Worm (Caenorhabditis elegans) whole organism, L2 larva: ENCODE results near the gene Y71H2AR.2.

ENCODE experiments used
- ama-1 ChIP-seq: fragments of 150-350 bp; optimal IDR thresholded peaks from 2 replicates; lab custom pipeline; 2018; ENCODE audit warnings: inconsistent platforms
- blmp-1 ChIP-seq: sonication (generic microtip); optimal IDR thresholded peaks from 2 replicates; lab custom pipeline; 2017; ENCODE audit warnings: missing genetic modification characterization, mild to moderate bottlenecking, missing compliant biosample characterization, antibody characterized with exemption, moderate library complexity; ENCODE audit not compliant: insufficient read depth
- ceh-82 ChIP-seq: fragments of 150-350 bp; optimal IDR thresholded peaks from 2 replicates; lab custom pipeline; 2014; ENCODE audit warnings: missing biosample characterization, missing genetic modification characterization
- crh-2 ChIP-seq: sonication (generic microtip); optimal IDR thresholded peaks from 2 replicates; lab custom pipeline; 2017; ENCODE audit warnings: missing biosample characterization, missing genetic modification characterization
- lin-39 ChIP-seq: fragments of 150-350 bp; optimal IDR thresholded peaks from 2 replicates; lab custom pipeline; 2014; ENCODE audit warnings: missing biosample characterization, missing genetic modification reagents, missing genetic modification characterization
- nhr-11 ChIP-seq: fragments of 150-350 bp; optimal IDR thresholded peaks from 2 replicates; lab custom pipeline; 2014; ENCODE audit warnings: missing biosample characterization, missing genetic modification characterization
- nhr-23 ChIP-seq: fragments of 150-350 bp; optimal IDR thresholded peaks from 2 replicates; lab custom pipeline; 2014; ENCODE audit warnings: missing biosample characterization, missing genetic modification reagents, missing genetic modification characterization
- nhr-25 ChIP-seq: fragments of 150-350 bp; sonication (generic microtip); optimal IDR thresholded peaks from 3 replicates; lab custom pipeline; 2014; ENCODE audit warnings: missing biosample characterization, missing genetic modification characterization
- unc-39 ChIP-seq: fragments of 150-350 bp; optimal IDR thresholded peaks from 2 replicates; lab custom pipeline; 2014; ENCODE audit warnings: missing biosample characterization, missing genetic modification characterization

- TF ChIP-seq unc-39 (no peak), blmp-1 (tag; lab: Kevin White, UChicago) (no peak), ceh-82 (tag; lab: Kevin White, UChicago) (no peak), ama-1 (no peak), nhr-23 (no peak), crh-2 (no peak), nhr-25 (no peak), lin-39 (tag; lab: Kevin White, UChicago) (no peak), nhr-11 (no peak)
Measured at ce11 chrIII:2836339-2836738, 4.4 kb downstream of the Y71H2AR.2 start, which contains the start of gene josd-1.
